Worm (Caenorhabditis elegans) whole organism, young adult: Measurements from ENCODE around the gene wago-5.

Experiments
- B0019.2 ChIP-seq: fragments of 200-800 bp; sonication (Bioruptor generic); conservative IDR thresholded peaks from 2 replicates; pipeline ENCODE4 v1.3.6; 2022; ENCODE audit warnings: missing genetic modification reagents, missing genetic modification characterization, missing compliant biosample characterization
- B0035.1 ChIP-seq: sonication (generic microtip); optimal IDR thresholded peaks from 2 replicates; lab custom pipeline; 2016; ENCODE audit warnings: missing genetic modification characterization, mild to moderate bottlenecking, missing compliant biosample characterization, missing genotype, missing genetic modification reagents
- C17E4.6 ChIP-seq: fragments of 200-800 bp; sonication (Bioruptor generic); IDR thresholded peaks from 2 replicates; pipeline ENCODE4 v1.3.6; 2022; ENCODE audit warnings: missing genetic modification reagents, missing genetic modification characterization, missing compliant biosample characterization
- D2030.7 ChIP-seq: fragments of 200-800 bp; sonication (Bioruptor generic); IDR thresholded peaks from 2 replicates; pipeline ENCODE4 v1.3.6; 2022; ENCODE audit warnings: missing genetic modification reagents, missing genetic modification characterization, missing compliant biosample characterization
- F22D6.2 ChIP-seq: sonication (generic microtip); optimal IDR thresholded peaks from 2 replicates; lab custom pipeline; 2016; ENCODE audit warnings: mild to moderate bottlenecking, missing genetic modification characterization, missing compliant biosample characterization
- F23B12.7 ChIP-seq: sonication (generic microtip); optimal IDR thresholded peaks from 2 replicates; lab custom pipeline; 2017; ENCODE audit warnings: missing genetic modification characterization, mild to moderate bottlenecking, missing compliant biosample characterization, antibody characterized with exemption, moderate library complexity; ENCODE audit not compliant: insufficient read depth
- F33H1.4 ChIP-seq: fragments of 200-800 bp; sonication (Bioruptor generic); IDR thresholded peaks from 2 replicates; pipeline ENCODE4 v1.3.6; 2022; ENCODE audit warnings: missing genetic modification reagents, missing genetic modification characterization, missing compliant biosample characterization
- F55B11.4 ChIP-seq: sonication (generic microtip); optimal IDR thresholded peaks from 2 replicates; lab custom pipeline; 2016; ENCODE audit warnings: missing compliant biosample characterization, missing genetic modification characterization, borderline replicate concordance; ENCODE audit not compliant: insufficient read depth
- F57C9.4 ChIP-seq: sonication (generic microtip); optimal IDR thresholded peaks from 2 replicates; lab custom pipeline; 2017; ENCODE audit warnings: mild to moderate bottlenecking, missing genetic modification characterization, missing compliant biosample characterization
- T07F8.4 ChIP-seq: sonication (generic microtip); optimal IDR thresholded peaks from 2 replicates; lab custom pipeline; 2016; ENCODE audit warnings: mild to moderate bottlenecking, missing genetic modification characterization, moderate library complexity, missing compliant biosample characterization
- T26A5.8 ChIP-seq: sonication (generic microtip); optimal IDR thresholded peaks from 2 replicates; lab custom pipeline; 2016; ENCODE audit warnings: missing genetic modification characterization, missing compliant biosample characterization
- Y56A3A.18 ChIP-seq: fragments of 200-800 bp; sonication (Bioruptor generic); IDR thresholded peaks from 2 replicates; pipeline ENCODE4 v1.3.6; 2022; ENCODE audit warnings: missing genetic modification reagents, missing genetic modification characterization, missing compliant biosample characterization
- Y67H2A.10 ChIP-seq: fragments of 200-800 bp; sonication (Bioruptor generic); conservative IDR thresholded peaks from 2 replicates; pipeline ENCODE4 v1.3.6; 2022; ENCODE audit warnings: missing genetic modification reagents, missing genetic modification characterization, missing compliant biosample characterization
- akir-1 ChIP-seq: fragments of 200-800 bp; sonication (Bioruptor generic); optimal IDR thresholded peaks from 2 replicates; lab custom pipeline; 2018; ENCODE audit warnings: mild to moderate bottlenecking, missing genetic modification characterization, moderate library complexity, missing compliant biosample characterization
- ama-1 ChIP-seq, 3 experiments: fragments of 150-350 bp in 1 of 3; sonication (generic microtip) in 2 of 3; optimal IDR thresholded peaks; 2 replicates each; lab custom pipeline; 2014 to 2018; ENCODE audit warnings: missing biosample characterization in 2 of 3, missing genetic modification characterization in 2 of 3, missing genetic modification reagents in 2 of 3
- atf-7 ChIP-seq: sonication (generic microtip); optimal IDR thresholded peaks from 2 replicates; lab custom pipeline; 2017; ENCODE audit warnings: mild to moderate bottlenecking, missing genetic modification characterization, missing compliant biosample characterization
- bed-2 ChIP-seq: fragments of 200-800 bp; sonication (Bioruptor generic); IDR thresholded peaks from 2 replicates; pipeline ENCODE4 v1.3.6; 2022; ENCODE audit warnings: missing genetic modification reagents, missing genetic modification characterization, missing compliant biosample characterization
- cebp-1 ChIP-seq, 2 experiments: fragments of 200-800 bp in 1 of 2; sonication (Bioruptor generic) in 1 of 2; sonication (generic microtip) in 1 of 2; IDR thresholded peaks in 1 of 2; optimal IDR thresholded peaks in 1 of 2; 2 replicates each; pipeline versions ENCODE4 v1.3.6 to Lab custom; 2017 to 2022; ENCODE audit warnings: missing compliant biosample characterization in 2 of 2, missing genetic modification characterization in 2 of 2, mild to moderate bottlenecking in 1 of 2, missing genetic modification reagents in 1 of 2, moderate library complexity in 1 of 2
- cebp-2 ChIP-seq: fragments of 200-800 bp; sonication (Bioruptor generic); IDR thresholded peaks from 2 replicates; pipeline ENCODE4 v1.3.6; 2022; ENCODE audit warnings: missing genetic modification characterization, missing compliant biosample characterization
- ceh-58 ChIP-seq: fragments of 200-800 bp; sonication (Bioruptor generic); IDR thresholded peaks from 2 replicates; pipeline ENCODE4 v1.3.6; 2022; ENCODE audit warnings: missing genetic modification characterization, missing compliant biosample characterization
- die-1 ChIP-seq: sonication (generic microtip); optimal IDR thresholded peaks from 2 replicates; lab custom pipeline; 2016; ENCODE audit warnings: missing genotype, mild to moderate bottlenecking, missing genetic modification characterization, missing compliant biosample characterization
- dpff-1 ChIP-seq: sonication (generic microtip); optimal IDR thresholded peaks from 2 replicates; lab custom pipeline; 2017; ENCODE audit warnings: mild to moderate bottlenecking, missing genetic modification characterization, missing compliant biosample characterization
- egrh-3 ChIP-seq: fragments of 200-800 bp; sonication (Bioruptor generic); IDR thresholded peaks from 2 replicates; pipeline ENCODE4 v1.3.6; 2022; ENCODE audit warnings: missing genetic modification reagents, missing genetic modification characterization, missing compliant biosample characterization
- ets-4 ChIP-seq: fragments of 200-800 bp; sonication (Bioruptor generic); optimal IDR thresholded peaks from 2 replicates; lab custom pipeline; 2018; ENCODE audit warnings: mild to moderate bottlenecking, missing genetic modification characterization, missing compliant biosample characterization
- fkh-3 ChIP-seq: sonication (generic microtip); optimal IDR thresholded peaks from 2 replicates; lab custom pipeline; 2016; ENCODE audit warnings: mild to moderate bottlenecking, missing genetic modification characterization, missing compliant biosample characterization
- gei-17 ChIP-seq: fragments of 200-800 bp; sonication (Bioruptor generic); optimal IDR thresholded peaks from 2 replicates; lab custom pipeline; 2018; ENCODE audit warnings: mild to moderate bottlenecking, missing genetic modification characterization, missing compliant biosample characterization
- hlh-26 ChIP-seq: fragments of 200-800 bp; sonication (Bioruptor generic); conservative IDR thresholded peaks from 2 replicates; pipeline ENCODE4 v1.3.6; 2022; ENCODE audit warnings: missing genetic modification reagents, missing genetic modification characterization, missing compliant biosample characterization
- hmg-1.2 ChIP-seq: fragments of 200-800 bp; sonication (Bioruptor generic); IDR thresholded peaks from 2 replicates; pipeline ENCODE4 v1.3.6; 2022; ENCODE audit warnings: missing genetic modification reagents, missing genetic modification characterization, missing compliant biosample characterization
- let-526 ChIP-seq: fragments of 200-800 bp; sonication (Bioruptor generic); IDR thresholded peaks from 2 replicates; pipeline ENCODE4 v1.3.6; 2022; ENCODE audit warnings: missing genetic modification reagents, missing genetic modification characterization, missing compliant biosample characterization
- lin-35 ChIP-seq, 3 experiments: fragments of 150-350 bp in 2 of 3; sonication (generic microtip) in 1 of 3; optimal IDR thresholded peaks; 2 replicates each; lab custom pipeline; 2014 to 2018; ENCODE audit warnings: missing biosample characterization in 3 of 3, missing genetic modification characterization in 3 of 3, missing genetic modification reagents in 3 of 3
- lin-40 ChIP-seq: sonication (generic microtip); optimal IDR thresholded peaks from 2 replicates; lab custom pipeline; 2016; ENCODE audit warnings: missing genetic modification characterization, mild to moderate bottlenecking, missing compliant biosample characterization, missing genotype, missing genetic modification reagents
- lir-1 ChIP-seq: fragments of 200-800 bp; sonication (Bioruptor generic); conservative IDR thresholded peaks from 2 replicates; pipeline ENCODE4 v1.3.6; 2022; ENCODE audit warnings: missing genetic modification reagents, missing genetic modification characterization, missing compliant biosample characterization
- madf-6 ChIP-seq: fragments of 200-800 bp; sonication (Bioruptor generic); IDR thresholded peaks from 2 replicates; pipeline ENCODE4 v1.3.6; 2022; ENCODE audit warnings: missing genetic modification reagents, missing genetic modification characterization, missing compliant biosample characterization
- mes-4 ChIP-seq: sonication (generic microtip); optimal IDR thresholded peaks from 2 replicates; lab custom pipeline; 2016; ENCODE audit warnings: missing genotype, missing genetic modification characterization, missing compliant biosample characterization
- mxl-1 ChIP-seq: sonication (generic microtip); optimal IDR thresholded peaks from 2 replicates; lab custom pipeline; 2016; ENCODE audit warnings: missing genetic modification characterization, missing compliant biosample characterization
- nfya-1 ChIP-seq: sonication (generic microtip); optimal IDR thresholded peaks from 2 replicates; lab custom pipeline; 2017; ENCODE audit warnings: antibody characterized with exemption, missing compliant biosample characterization, missing genetic modification characterization, borderline replicate concordance; ENCODE audit not compliant: insufficient read depth
- nhr-179 ChIP-seq: sonication (generic microtip); optimal IDR thresholded peaks from 2 replicates; lab custom pipeline; 2016; ENCODE audit warnings: mild to moderate bottlenecking, missing genetic modification characterization, missing compliant biosample characterization
- nhr-27 ChIP-seq: fragments of 200-800 bp; sonication (Bioruptor generic); optimal IDR thresholded peaks from 2 replicates; lab custom pipeline; 2018; ENCODE audit warnings: mild to moderate bottlenecking, missing genetic modification characterization, moderate library complexity, missing compliant biosample characterization
- pbrm-1 ChIP-seq: fragments of 200-800 bp; sonication (Bioruptor generic); IDR thresholded peaks from 2 replicates; pipeline ENCODE4 v1.3.6; 2022; ENCODE audit warnings: missing genetic modification reagents, missing genetic modification characterization, missing compliant biosample characterization
- pha-4 ChIP-seq: fragments of 150-350 bp; sonication (generic microtip); optimal IDR thresholded peaks from 2 replicates; lab custom pipeline; 2014; ENCODE audit warnings: missing biosample characterization, missing genetic modification reagents, missing genetic modification characterization
- repo-1 ChIP-seq: sonication (generic microtip); optimal IDR thresholded peaks from 2 replicates; lab custom pipeline; 2017; ENCODE audit warnings: mild to moderate bottlenecking, missing genetic modification characterization, missing compliant biosample characterization
- sdz-38 ChIP-seq: sonication (generic microtip); optimal IDR thresholded peaks from 2 replicates; lab custom pipeline; 2016; ENCODE audit warnings: missing genotype, missing genetic modification characterization, missing compliant biosample characterization
- snpc-1.1 ChIP-seq: sonication (generic microtip); optimal IDR thresholded peaks from 2 replicates; lab custom pipeline; 2017; ENCODE audit warnings: missing genetic modification characterization, mild to moderate bottlenecking, missing compliant biosample characterization, antibody characterized with exemption, moderate library complexity, missing genotype, missing genetic modification reagents; ENCODE audit not compliant: insufficient read depth
- tbp1 ChIP-seq: fragments of 200-800 bp; sonication (Bioruptor generic); optimal IDR thresholded peaks from 2 replicates; lab custom pipeline; 2018; ENCODE audit warnings: mild to moderate bottlenecking, missing genetic modification characterization, missing compliant biosample characterization
- zfh-2 ChIP-seq: fragments of 200-800 bp; sonication (Bioruptor generic); conservative IDR thresholded peaks from 2 replicates; pipeline ENCODE4 v1.3.6; 2022; ENCODE audit warnings: missing genetic modification reagents, missing genetic modification characterization, missing compliant biosample characterization
- ztf-18 ChIP-seq: sonication (generic microtip); optimal IDR thresholded peaks from 2 replicates; lab custom pipeline; 2016; ENCODE audit warnings: missing genotype, mild to moderate bottlenecking, missing genetic modification characterization, missing compliant biosample characterization
- ztf-25 ChIP-seq: fragments of 200-800 bp; sonication (Bioruptor generic); IDR thresholded peaks from 2 replicates; pipeline ENCODE4 v1.3.6; 2022; ENCODE audit warnings: missing genetic modification reagents, missing genetic modification characterization, missing compliant biosample characterization

wago-5 gene

DNA sequence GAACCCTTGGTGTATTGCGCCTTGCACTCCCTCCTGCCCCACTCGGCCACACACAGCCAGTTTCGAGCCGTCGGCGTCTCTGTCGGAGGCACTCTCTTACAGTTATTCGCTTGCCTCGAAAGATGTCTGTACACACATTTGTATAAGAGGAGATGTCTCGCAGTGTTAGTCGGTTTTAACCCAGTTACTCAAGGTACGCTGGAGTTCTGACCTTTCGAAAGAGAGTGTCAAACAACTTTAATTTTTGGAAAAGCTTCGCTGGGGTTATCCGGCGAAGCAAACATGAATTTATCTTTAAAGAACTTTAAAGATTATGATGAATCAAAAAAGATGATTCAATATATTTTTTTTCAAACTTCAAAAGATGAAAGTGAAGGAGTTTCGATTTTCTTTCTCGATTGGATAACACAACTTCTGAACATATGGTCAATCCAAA, 29.4 kb upstream of the wago-5 start (continued):
- TF ChIP-seq B0035.1 (tag; lab: Kevin White, UChicago) (peak; percentile 97), zfh-2 (GFP tag; lab: Robert Waterston, UW) (peak; percentile 97), mes-4 (tag; lab: Kevin White, UChicago) (peak; percentile 77), nhr-27 (tag; lab: Kevin White, UChicago) (peak; percentile 93), mxl-1 (tag; lab: Kevin White, UChicago) (peak; percentile 87), egrh-3 (peak; percentile 84), tbp1 (GFP tag; lab: Kevin White, UChicago) (peak; percentile 84), atf-7 (tag; lab: Kevin White, UChicago) (peak; percentile 98), pha-4 (tag; lab: Kevin White, UChicago) (peak; percentile 99), F57C9.4 (tag; lab: Kevin White, UChicago) (peak; percentile 96), B0019.2 (GFP tag; lab: Robert Waterston, UW) (peak; percentile 82), let-526 (peak; percentile 97), T26A5.8 (tag; lab: Kevin White, UChicago) (peak; percentile 81), F23B12.7 (peak; percentile 98), hlh-26 (GFP tag; lab: Robert Waterston, UW) (no peak), gei-17 (GFP tag; lab: Kevin White, UChicago) (peak; percentile 95), pbrm-1 (peak; percentile 100), madf-6 (peak; percentile 94), sdz-38 (tag; lab: Kevin White, UChicago) (peak; percentile 59), lir-1 (GFP tag; lab: Robert Waterston, UW) (peak; percentile 94), bed-2 (GFP tag; lab: Robert Waterston, UW) (peak; percentile 94), cebp-1 (GFP tag; IDR thresholded peaks at IDR 0.05; lab: Robert Waterston, UW) (peak; percentile 91), cebp-1 (tag; optimal IDR thresholded peaks at IDR 0.05; lab: Kevin White, UChicago) (peak; percentile 98), F33H1.4 (GFP tag; lab: Robert Waterston, UW) (peak; percentile 81), hmg-1.2 (GFP tag; lab: Robert Waterston, UW) (peak; percentile 95), die-1 (peak; percentile 88), D2030.7 (GFP tag; lab: Robert Waterston, UW) (peak; percentile 99), lin-35 (GFP tag; optimal IDR thresholded peaks at IDR 0.05; lab: Kevin White, UChicago) (peak in 2 of 3 experiments; percentile 91 to 94), F55B11.4 (tag; lab: Kevin White, UChicago) (no peak), ama-1 (optimal IDR thresholded peaks at IDR 0.05; lab: Kevin White, UChicago) (peak; percentile 100), ama-1 (GFP tag; optimal IDR thresholded peaks at IDR 0.05; lab: Kevin White, UChicago) (peak; percentile 91 to 94), F22D6.2 (peak; percentile 95), repo-1 (tag; lab: Kevin White, UChicago) (peak; percentile 100), T07F8.4 (peak; percentile 94), Y67H2A.10 (GFP tag; lab: Robert Waterston, UW) (peak; percentile 90), ceh-58 (GFP tag; lab: Robert Waterston, UW) (peak; percentile 61; the same call in 1 of the 2 replicates), lin-40 (tag; lab: Kevin White, UChicago) (peak; percentile 99), snpc-1.1 (tag; lab: Kevin White, UChicago) (peak; percentile 99), C17E4.6 (peak; percentile 99), akir-1 (GFP tag; lab: Kevin White, UChicago) (peak; percentile 83), dpff-1 (peak; percentile 81), fkh-3 (tag; lab: Kevin White, UChicago) (peak; percentile 86), nfya-1 (tag; lab: Kevin White, UChicago) (no peak), cebp-2 (peak; percentile 94), nhr-179 (tag; lab: Kevin White, UChicago) (peak; percentile 78), ets-4 (GFP tag; lab: Kevin White, UChicago) (peak; percentile 94), ztf-25 (GFP tag; lab: Robert Waterston, UW) (peak; percentile 80), ztf-18 (peak; percentile 88), Y56A3A.18 (GFP tag; lab: Robert Waterston, UW) (peak; percentile 98)
